Worm (Caenorhabditis elegans): ENCODE measurements around the gene F17E5.2.

DNA sequence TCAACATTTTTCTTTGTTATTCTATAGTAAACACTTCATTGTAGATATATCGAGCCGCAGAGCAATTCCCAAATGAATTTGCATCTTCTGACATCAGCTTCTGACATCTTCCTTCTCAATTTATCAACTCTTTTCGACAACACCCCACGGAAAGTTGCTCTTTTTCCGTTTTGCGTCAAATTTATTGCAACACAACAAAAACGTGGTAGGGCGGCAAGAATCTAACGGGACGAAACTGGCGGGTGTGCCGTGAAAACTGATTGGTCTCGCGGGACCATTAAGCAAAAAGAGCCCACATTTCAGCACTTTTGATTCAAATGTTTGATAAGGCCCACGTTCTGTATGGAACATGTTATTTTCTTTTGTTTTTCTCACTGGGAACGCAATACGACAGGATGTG is 10.7 kb downstream of the F17E5.2 start:
- TF ChIP-seq med-1 (GFP tag; optimal IDR thresholded peaks at IDR 0.05; ENCODE audit: insufficient read depth) (no peak), ztf-29 (GFP tag; IDR thresholded peaks at IDR 0.05) (no peak), flt-1 (GFP tag; IDR thresholded peaks at IDR 0.05) (no peak), tab-1 (GFP tag; IDR thresholded peaks at IDR 0.05) (no peak)
